Worm (Caenorhabditis elegans) whole organism, mixed stage, embryonic: ENCODE results near the gene cng-1.
"Not testable (repeated sequence)": the region's sequence is repeated elsewhere in the genome, so short reads cannot be mapped to it uniquely, and the experiment has no call there.

ENCODE experiments used
- M03D4.4 ChIP-seq: sonication (generic microtip); optimal IDR thresholded peaks from 2 replicates; lab custom pipeline; 2017; ENCODE audit warnings: mild to moderate bottlenecking, missing genetic modification characterization, missing compliant biosample characterization
- bed-3 ChIP-seq: fragments of 200-800 bp; sonication (Bioruptor generic); optimal IDR thresholded peaks from 3 replicates; lab custom pipeline; 2018; ENCODE audit warnings: mild to moderate bottlenecking, missing genetic modification characterization, moderate library complexity, missing compliant biosample characterization
- ceh-39 ChIP-seq: fragments of 150-350 bp; optimal IDR thresholded peaks from 2 replicates; lab custom pipeline; 2014; ENCODE audit warnings: missing biosample characterization, missing genetic modification characterization
- ceh-43 ChIP-seq: fragments of 200-800 bp; sonication (Bioruptor generic); optimal IDR thresholded peaks from 2 replicates; lab custom pipeline; 2018; ENCODE audit warnings: mild to moderate bottlenecking, missing genetic modification characterization, moderate library complexity, missing compliant biosample characterization
- ceh-83 ChIP-seq: fragments of 200-800 bp; sonication (Bioruptor generic); optimal IDR thresholded peaks from 2 replicates; lab custom pipeline; 2018; ENCODE audit warnings: mild to moderate bottlenecking, missing genetic modification characterization, missing compliant biosample characterization
- ces-1 ChIP-seq: fragments of 150-350 bp; optimal IDR thresholded peaks from 2 replicates; lab custom pipeline; 2014; ENCODE audit warnings: missing biosample characterization, missing genetic modification reagents, missing genetic modification characterization
- cnd-1 ChIP-seq: fragments of 200-800 bp; sonication (Bioruptor generic); optimal IDR thresholded peaks from 2 replicates; lab custom pipeline; 2018; ENCODE audit warnings: mild to moderate bottlenecking, missing genetic modification characterization, missing compliant biosample characterization
- drap-1 ChIP-seq: fragments of 200-800 bp; sonication (Bioruptor generic); optimal IDR thresholded peaks from 3 replicates; lab custom pipeline; 2018; ENCODE audit warnings: mild to moderate bottlenecking, missing genetic modification characterization, missing compliant biosample characterization
- elt-1 ChIP-seq: sonication (generic microtip); optimal IDR thresholded peaks from 2 replicates; lab custom pipeline; 2017; ENCODE audit warnings: missing genetic modification characterization, mild to moderate bottlenecking, missing compliant biosample characterization, antibody characterized with exemption, moderate library complexity, borderline replicate concordance; ENCODE audit not compliant: insufficient read depth
- elt-3 ChIP-seq: fragments of 150-350 bp; optimal IDR thresholded peaks from 2 replicates; lab custom pipeline; 2014; ENCODE audit warnings: missing biosample characterization, missing genetic modification characterization
- ham-2 ChIP-seq: fragments of 200-800 bp; sonication (Bioruptor generic); optimal IDR thresholded peaks from 2 replicates; lab custom pipeline; 2018; ENCODE audit warnings: mild to moderate bottlenecking, missing genetic modification characterization, missing compliant biosample characterization
- hlh-1 ChIP-seq: fragments of 150-350 bp; optimal IDR thresholded peaks from 2 replicates; lab custom pipeline; 2014; ENCODE audit warnings: missing biosample characterization, missing genetic modification reagents, missing genetic modification characterization
- lin-13 ChIP-seq: fragments of 150-350 bp; optimal IDR thresholded peaks from 2 replicates; lab custom pipeline; 2014; ENCODE audit warnings: missing biosample characterization, missing genetic modification characterization
- lin-32 ChIP-seq: fragments of 200-800 bp; sonication (Bioruptor generic); optimal IDR thresholded peaks from 2 replicates; lab custom pipeline; 2018; ENCODE audit warnings: mild to moderate bottlenecking, missing genetic modification characterization, missing compliant biosample characterization
- lsy-2 ChIP-seq: fragments of 150-350 bp; optimal IDR thresholded peaks from 2 replicates; lab custom pipeline; 2014; ENCODE audit warnings: missing biosample characterization, missing genetic modification characterization
- mab-5 ChIP-seq: fragments of 150-350 bp; optimal IDR thresholded peaks from 2 replicates; lab custom pipeline; 2014; ENCODE audit warnings: missing biosample characterization, missing genetic modification characterization
- mep-1 ChIP-seq: fragments of 150-350 bp; optimal IDR thresholded peaks from 2 replicates; lab custom pipeline; 2017; ENCODE audit warnings: missing biosample characterization, missing genetic modification reagents, missing genetic modification characterization, inconsistent platforms
- mls-2 ChIP-seq: sonication (generic microtip); optimal IDR thresholded peaks from 2 replicates; lab custom pipeline; 2016; ENCODE audit warnings: mild to moderate bottlenecking, missing genetic modification characterization, moderate library complexity, missing compliant biosample characterization
- nhr-12 ChIP-seq: fragments of 150-350 bp; optimal IDR thresholded peaks from 2 replicates; lab custom pipeline; 2014; ENCODE audit warnings: missing biosample characterization, missing genetic modification characterization
- nhr-2 ChIP-seq: fragments of 150-350 bp; optimal IDR thresholded peaks from 2 replicates; lab custom pipeline; 2014; ENCODE audit warnings: missing biosample characterization, missing genetic modification characterization
- nhr-237 ChIP-seq: fragments of 150-350 bp; optimal IDR thresholded peaks from 2 replicates; lab custom pipeline; 2014; ENCODE audit warnings: missing biosample characterization, missing genetic modification characterization
- nhr-28 ChIP-seq: fragments of 150-350 bp; optimal IDR thresholded peaks from 2 replicates; lab custom pipeline; 2014; ENCODE audit warnings: missing biosample characterization, missing genetic modification characterization
- nhr-76 ChIP-seq: sonication (generic microtip); optimal IDR thresholded peaks from 2 replicates; lab custom pipeline; 2017; ENCODE audit warnings: missing biosample characterization, missing genetic modification characterization
- pha-4 ChIP-seq: fragments of 150-350 bp; optimal IDR thresholded peaks from 2 replicates; lab custom pipeline; 2018; ENCODE audit warnings: missing biosample characterization, missing genetic modification reagents, missing genetic modification characterization
- sem-2 ChIP-seq: fragments of 200-800 bp; sonication (Bioruptor generic); optimal IDR thresholded peaks from 2 replicates; lab custom pipeline; 2018; ENCODE audit warnings: mild to moderate bottlenecking, missing genetic modification characterization, missing compliant biosample characterization
- snpc-4 ChIP-seq: fragments of 150-350 bp; optimal IDR thresholded peaks from 2 replicates; lab custom pipeline; 2014; ENCODE audit warnings: missing biosample characterization, missing genetic modification characterization
- sptf-1 ChIP-seq: sonication (generic microtip); optimal IDR thresholded peaks from 2 replicates; lab custom pipeline; 2017; ENCODE audit warnings: mild to moderate bottlenecking, missing genetic modification characterization, moderate library complexity, missing compliant biosample characterization
- tbx-8 ChIP-seq: fragments of 200-800 bp; sonication (Bioruptor generic); optimal IDR thresholded peaks from 2 replicates; lab custom pipeline; 2018; ENCODE audit warnings: mild to moderate bottlenecking, missing genetic modification characterization, moderate library complexity, missing compliant biosample characterization
- unc-120 ChIP-seq: sonication (generic microtip); optimal IDR thresholded peaks from 2 replicates; lab custom pipeline; 2017; ENCODE audit warnings: missing genetic modification characterization, missing compliant biosample characterization; ENCODE audit not compliant: poor library complexity, severe bottlenecking
- unc-39 ChIP-seq: fragments of 150-350 bp; optimal IDR thresholded peaks from 2 replicates; lab custom pipeline; 2014; ENCODE audit warnings: missing biosample characterization, missing genetic modification characterization
- unc-62 ChIP-seq: fragments of 150-350 bp; optimal IDR thresholded peaks from 2 replicates; lab custom pipeline; 2014; ENCODE audit warnings: missing biosample characterization, missing genetic modification reagents, missing genetic modification characterization
- zip-8 ChIP-seq: fragments of 150-350 bp; optimal IDR thresholded peaks from 2 replicates; lab custom pipeline; 2014; ENCODE audit warnings: missing biosample characterization, missing genetic modification characterization
- ztf-11 ChIP-seq: fragments of 150-350 bp; optimal IDR thresholded peaks from 2 replicates; lab custom pipeline; 2014; ENCODE audit warnings: missing biosample characterization, missing genetic modification characterization

Gene cng-1

ce11 chrV:15048107-15048506 lies 16.8 kb upstream of the cng-1 start, which contains the start of gene sdc-3:
sdc-3 (minus strand) TSS chrV:15048207.
- TF ChIP-seq ztf-11 (no peak), bed-3 (GFP tag; lab: Kevin White, UChicago) (no peak), M03D4.4 (tag; lab: Kevin White, UChicago) (no peak), ceh-39 (tag; lab: Kevin White, UChicago) (no peak), unc-39 (tag; lab: Kevin White, UChicago) (no peak), elt-3 (tag; lab: Kevin White, UChicago) (no peak), tbx-8 (GFP tag; lab: Kevin White, UChicago) (no peak), mep-1 (tag; lab: Kevin White, UChicago) (no peak), pha-4 (no peak), nhr-12 (tag; lab: Kevin White, UChicago) (no peak)

DNA sequence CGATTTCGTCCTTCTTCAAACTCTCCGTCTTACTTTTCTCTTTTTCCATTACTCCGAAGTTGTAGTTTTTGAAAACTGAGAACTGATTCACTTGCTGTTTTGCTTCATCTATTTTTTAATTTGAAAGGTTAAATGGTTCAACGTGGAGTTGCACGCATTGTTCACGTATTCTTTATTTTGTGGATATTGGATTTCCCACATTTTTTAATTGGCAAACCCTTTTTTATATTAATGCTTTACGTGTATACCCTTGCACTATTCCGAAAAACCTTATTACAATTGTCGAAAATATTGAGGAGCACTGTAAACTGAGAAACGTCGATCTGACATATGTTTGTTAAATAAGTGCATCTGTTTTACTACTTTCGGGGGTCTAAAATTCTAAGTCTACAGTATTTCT lies 5.5 kb upstream of the cng-1 start, which contains the start of gene melo-3:
Gene melo-3 (minus strand): TSS at position 101 of the 400 bp plus-strand sequence.
- TF ChIP-seq unc-62, sem-2, lin-32 (GFP tag; lab: Kevin White, UChicago): not testable (repeated sequence)

- TF ChIP-seq elt-3 (tag; lab: Kevin White, UChicago): no peak
- no peak for TF ChIP-seq zip-8 (tag; lab: Kevin White, UChicago)
- peak; percentile 61 for TF ChIP-seq drap-1 (GFP tag; lab: Kevin White, UChicago)
- no peak for TF ChIP-seq bed-3 (GFP tag; lab: Kevin White, UChicago)
- no peak for TF ChIP-seq lin-13 (tag; lab: Kevin White, UChicago)
- no peak for TF ChIP-seq ham-2 (GFP tag; lab: Kevin White, UChicago)
- TF ChIP-seq mls-2 (tag; lab: Kevin White, UChicago): no peak
- TF ChIP-seq mab-5 (tag; lab: Kevin White, UChicago): no peak
- peak; percentile 36 for TF ChIP-seq ceh-39 (tag; lab: Kevin White, UChicago)
- no peak for TF ChIP-seq snpc-4
- TF ChIP-seq pha-4: no peak
- no peak for TF ChIP-seq ceh-83 (GFP tag; lab: Kevin White, UChicago)
- TF ChIP-seq lin-32 (GFP tag; lab: Kevin White, UChicago): no peak
- no peak for TF ChIP-seq elt-1
- peak; percentile 2 for TF ChIP-seq nhr-2 (tag; lab: Kevin White, UChicago)
- TF ChIP-seq ces-1 (GFP tag; lab: Kevin White, UChicago): no peak
- TF ChIP-seq sptf-1 (tag; lab: Kevin White, UChicago): no peak
- TF ChIP-seq ztf-11: no peak
- peak; percentile 35 for TF ChIP-seq ceh-43 (GFP tag; lab: Kevin White, UChicago)
- peak; percentile 28 for TF ChIP-seq mep-1 (tag; lab: Kevin White, UChicago)
- TF ChIP-seq lsy-2 (tag; lab: Kevin White, UChicago): no peak
- no peak for TF ChIP-seq unc-120
- no peak for TF ChIP-seq unc-39 (tag; lab: Kevin White, UChicago)
- no peak for TF ChIP-seq nhr-12 (tag; lab: Kevin White, UChicago)
- TF ChIP-seq hlh-1 (tag; lab: Kevin White, UChicago): no peak
Measured at ce11 chrV:15028896-15029519, 2.3 kb downstream of the cng-1 start, which contains the start of gene F14H8.8. F14H8.8 (plus strand) TSS chrV:15029469.

DNA sequence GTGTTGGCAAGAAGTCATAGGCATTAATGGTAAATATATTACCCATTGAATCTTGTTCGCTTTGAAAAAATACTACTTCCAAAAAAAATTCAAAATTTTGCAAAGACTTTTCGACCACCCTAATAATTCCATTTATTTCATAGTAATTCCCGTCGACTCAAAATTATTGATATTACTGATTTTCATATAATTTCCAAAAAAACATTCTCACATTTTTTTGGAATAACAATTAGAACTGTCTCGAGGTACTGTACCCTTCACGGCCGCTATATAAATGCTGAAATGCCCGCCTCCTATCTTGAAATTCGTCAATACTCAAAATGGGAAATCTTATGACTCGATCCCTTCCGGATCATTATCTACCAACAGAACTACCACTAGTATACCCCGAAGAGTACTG lies 7.7 kb downstream of the cng-1 start, which contains the start of gene F14H8.4:
Gene F14H8.4 (plus strand): TSS at position 301 of the 400 bp plus-strand sequence.
- no peak for TF ChIP-seq bed-3 (GFP tag; lab: Kevin White, UChicago)
- TF ChIP-seq ces-1 (GFP tag; lab: Kevin White, UChicago): no peak
- TF ChIP-seq hlh-1 (tag; lab: Kevin White, UChicago): no peak
- TF ChIP-seq nhr-2 (tag; lab: Kevin White, UChicago): no peak
- no peak for TF ChIP-seq sem-2 (GFP tag; lab: Kevin White, UChicago)
- TF ChIP-seq cnd-1: no peak
- TF ChIP-seq elt-1: no peak
- no peak for TF ChIP-seq drap-1 (GFP tag; lab: Kevin White, UChicago)
- TF ChIP-seq ztf-11: no peak
- no peak for TF ChIP-seq zip-8 (tag; lab: Kevin White, UChicago)
- TF ChIP-seq nhr-28 (tag; lab: Kevin White, UChicago): no peak
- TF ChIP-seq unc-120: no peak
- TF ChIP-seq lin-13 (tag; lab: Kevin White, UChicago): no peak
- no peak for TF ChIP-seq nhr-237
- no peak for TF ChIP-seq tbx-8 (GFP tag; lab: Kevin White, UChicago)
- TF ChIP-seq unc-62 (GFP tag; lab: Kevin White, UChicago): no peak
- no peak for TF ChIP-seq nhr-76 (tag; lab: Kevin White, UChicago)
- TF ChIP-seq ham-2 (GFP tag; lab: Kevin White, UChicago): no peak
- TF ChIP-seq lsy-2 (tag; lab: Kevin White, UChicago): no peak
